Fruit fly (Drosophila melanogaster) whole organism, pupa: ENCODE measurements around the gene CG34179.

Experiments used
- CG13204 ChIP-seq: fragments of 200-800 bp; sonication (Bioruptor generic); optimal IDR thresholded peaks from 2 replicates; lab custom pipeline; 2018; ENCODE audit warnings: missing biosample characterization, mild to moderate bottlenecking, missing genetic modification characterization, moderate library complexity
- CG15710 ChIP-seq: fragments of 200-800 bp; sonication (Bioruptor generic); optimal IDR thresholded peaks from 2 replicates; lab custom pipeline; 2018; ENCODE audit warnings: missing biosample characterization, mild to moderate bottlenecking, missing genetic modification characterization, moderate library complexity
- CG4496 ChIP-seq: fragments of 200-800 bp; sonication (Bioruptor generic); IDR thresholded peaks from 3 replicates; pipeline ENCODE4 v1.3.6; 2022; ENCODE audit warnings: missing biosample characterization, missing genetic modification characterization
- EcR ChIP-seq: fragments of 200-800 bp; sonication (Bioruptor generic); optimal IDR thresholded peaks from 3 replicates; lab custom pipeline; 2019; ENCODE audit warnings: missing biosample characterization, missing genetic modification characterization, mild to moderate bottlenecking, moderate library complexity, missing genetic modification reagents
- fd96Ca ChIP-seq: fragments of 200-800 bp; sonication (Bioruptor generic); IDR thresholded peaks from 3 replicates; pipeline ENCODE4 v1.3.6; 2022; ENCODE audit warnings: missing biosample characterization, missing genetic modification characterization

DNA sequence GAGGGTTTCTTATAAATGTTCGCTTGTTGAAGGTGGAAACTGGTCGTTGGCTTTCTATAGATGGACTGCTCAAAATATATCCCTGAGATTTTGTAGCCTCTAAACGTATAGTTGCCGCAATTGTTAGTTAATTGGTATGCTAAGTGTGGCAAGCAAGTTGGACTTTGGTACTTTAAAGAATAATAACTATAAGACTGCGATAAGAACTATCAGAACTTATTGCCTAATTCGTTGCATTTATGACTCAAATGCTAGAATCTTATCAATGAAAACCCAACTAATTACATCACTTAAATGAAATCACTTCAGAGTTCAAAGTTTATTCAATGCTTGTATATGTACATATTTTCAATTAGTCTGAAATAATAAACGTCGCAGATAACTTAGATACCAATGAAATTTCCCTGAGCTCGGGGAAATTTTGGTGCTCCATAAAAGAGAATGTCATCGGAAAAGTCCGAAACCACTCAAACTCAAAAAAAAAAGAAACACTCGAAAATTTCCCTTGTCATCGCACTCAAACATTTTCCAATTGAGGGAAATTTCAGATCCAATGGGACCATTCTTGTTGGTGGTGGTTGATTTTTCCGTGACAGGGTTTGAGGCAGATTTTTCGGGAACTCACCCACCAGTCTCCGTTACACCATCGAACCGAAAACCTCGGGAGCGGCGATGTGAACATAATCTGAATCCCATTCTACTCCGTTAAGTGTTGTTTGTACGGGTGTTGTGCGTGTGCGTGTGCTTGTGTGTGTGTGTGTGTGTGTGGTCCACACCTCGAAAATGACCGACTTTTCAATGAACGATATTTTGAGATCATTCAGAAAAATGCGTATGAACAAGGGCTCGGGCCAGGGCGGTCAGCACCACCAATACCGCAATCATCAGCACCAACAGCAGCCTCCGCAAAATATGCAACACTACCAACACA is 42.5 kb upstream of the CG34179 start, which contains the start of gene CG45075:
- no peak for TF ChIP-seq EcR (GFP tag; lab: Kevin White, UChicago)
- TF ChIP-seq CG13204 (GFP tag; lab: Kevin White, UChicago): no peak
- no peak for TF ChIP-seq CG4496 (GFP tag; lab: Robert Waterston, UW)
- no peak for TF ChIP-seq CG15710 (tag; lab: Kevin White, UChicago)
- TF ChIP-seq fd96Ca (GFP tag; lab: Robert Waterston, UW): no peak
